Worm (Caenorhabditis elegans) whole organism, L3 larva: ENCODE results near the gene Y48B6A.10.

Experiments used
- R02D3.7 ChIP-seq: fragments of 150-350 bp; optimal IDR thresholded peaks from 2 replicates; lab custom pipeline; 2014; ENCODE audit warnings: missing biosample characterization, missing genetic modification characterization
- ZK546.5 ChIP-seq: sonication (generic microtip); optimal IDR thresholded peaks from 2 replicates; lab custom pipeline; 2017; ENCODE audit warnings: missing biosample characterization, missing genetic modification characterization
- aly-2 ChIP-seq: fragments of 150-350 bp; optimal IDR thresholded peaks from 2 replicates; lab custom pipeline; 2014; ENCODE audit warnings: missing biosample characterization, missing genetic modification characterization
- ama-1 ChIP-seq: fragments of 150-350 bp; optimal IDR thresholded peaks from 2 replicates; lab custom pipeline; 2018
- ceh-16 ChIP-seq: sonication (generic microtip); optimal IDR thresholded peaks from 2 replicates; lab custom pipeline; 2017; ENCODE audit warnings: missing biosample characterization, missing genetic modification characterization
- ceh-28 ChIP-seq: fragments of 150-350 bp; optimal IDR thresholded peaks from 2 replicates; lab custom pipeline; 2014; ENCODE audit warnings: missing biosample characterization, missing genetic modification reagents, missing genetic modification characterization
- ceh-82 ChIP-seq: fragments of 150-350 bp; optimal IDR thresholded peaks from 2 replicates; lab custom pipeline; 2014; ENCODE audit warnings: missing biosample characterization, missing genetic modification characterization
- ceh-9 ChIP-seq: sonication (generic microtip); optimal IDR thresholded peaks from 2 replicates; lab custom pipeline; 2018; ENCODE audit warnings: missing biosample characterization, missing genetic modification characterization
- daf-12 ChIP-seq: fragments of 150-350 bp; optimal IDR thresholded peaks from 2 replicates; lab custom pipeline; 2014; ENCODE audit warnings: missing biosample characterization, missing genetic modification reagents, missing genetic modification characterization
- egl-27 ChIP-seq: sonication (generic microtip); optimal IDR thresholded peaks from 4 replicates; lab custom pipeline; 2017; ENCODE audit warnings: missing biosample characterization, missing genetic modification reagents, missing genetic modification characterization
- egl-5 ChIP-seq: fragments of 150-350 bp; optimal IDR thresholded peaks from 2 replicates; lab custom pipeline; 2017; ENCODE audit warnings: missing biosample characterization, missing genetic modification reagents, missing genetic modification characterization, inconsistent platforms
- elt-1 ChIP-seq: fragments of 150-350 bp; optimal IDR thresholded peaks from 2 replicates; lab custom pipeline; 2014; ENCODE audit warnings: missing biosample characterization, missing genetic modification characterization
- elt-2 ChIP-seq: sonication (generic microtip); optimal IDR thresholded peaks from 2 replicates; lab custom pipeline; 2016; ENCODE audit warnings: missing genetic modification reagents, mild to moderate bottlenecking, missing genetic modification characterization, missing compliant biosample characterization
- elt-3 ChIP-seq, 3 experiments: fragments of 150-350 bp in 1 of 3; sonication (generic microtip) in 2 of 3; optimal IDR thresholded peaks; 2 replicates in 2 of 3; 4 replicates in 1 of 3; lab custom pipeline; 2014 to 2017; ENCODE audit warnings: missing biosample characterization in 3 of 3, missing genetic modification characterization in 3 of 3
- eor-1 ChIP-seq, 2 experiments: fragments of 150-350 bp; optimal IDR thresholded peaks; 2 replicates each; lab custom pipeline; 2014 to 2018; ENCODE audit warnings: missing biosample characterization in 2 of 2, missing genetic modification characterization in 2 of 2
- fkh-10 ChIP-seq: sonication (generic microtip); optimal IDR thresholded peaks from 2 replicates; lab custom pipeline; 2017; ENCODE audit warnings: missing biosample characterization, missing genetic modification reagents, missing genetic modification characterization
- fkh-2 ChIP-seq: fragments of 150-350 bp; optimal IDR thresholded peaks from 2 replicates; lab custom pipeline; 2014; ENCODE audit warnings: missing biosample characterization, missing genetic modification reagents, missing genetic modification characterization
- fos-1 ChIP-seq: fragments of 150-350 bp; optimal IDR thresholded peaks from 2 replicates; lab custom pipeline; 2014; ENCODE audit warnings: missing biosample characterization, missing genetic modification characterization
- hmg-11 ChIP-seq: sonication (generic microtip); optimal IDR thresholded peaks from 2 replicates; lab custom pipeline; 2016; ENCODE audit warnings: missing genetic modification characterization, missing compliant biosample characterization
- jun-1 ChIP-seq: fragments of 150-350 bp; optimal IDR thresholded peaks from 2 replicates; lab custom pipeline; 2014; ENCODE audit warnings: missing biosample characterization, missing genetic modification reagents, missing genetic modification characterization
- lin-15B ChIP-seq: fragments of 150-350 bp; optimal IDR thresholded peaks from 2 replicates; lab custom pipeline; 2014; ENCODE audit warnings: missing biosample characterization, missing genetic modification characterization
- lin-39 ChIP-seq: fragments of 150-350 bp; optimal IDR thresholded peaks from 2 replicates; lab custom pipeline; 2018; ENCODE audit warnings: missing biosample characterization, missing genetic modification reagents, missing genetic modification characterization
- lsy-12 ChIP-seq: sonication (generic microtip); optimal IDR thresholded peaks from 2 replicates; lab custom pipeline; 2016; ENCODE audit warnings: mild to moderate bottlenecking, missing genetic modification characterization, missing compliant biosample characterization
- mdl-1 ChIP-seq: fragments of 150-350 bp; optimal IDR thresholded peaks from 2 replicates; lab custom pipeline; 2014; ENCODE audit warnings: missing biosample characterization, missing genetic modification characterization
- mml-1 ChIP-seq: fragments of 150-350 bp; sonication (generic microtip); optimal IDR thresholded peaks from 3 replicates; lab custom pipeline; 2014; ENCODE audit warnings: missing biosample characterization, missing genetic modification characterization
- nfya-1 ChIP-seq: sonication (generic microtip); optimal IDR thresholded peaks from 2 replicates; lab custom pipeline; 2017; ENCODE audit warnings: missing genetic modification characterization, mild to moderate bottlenecking, missing compliant biosample characterization, antibody characterized with exemption, moderate library complexity; ENCODE audit not compliant: insufficient read depth
- nhr-11 ChIP-seq: fragments of 150-350 bp; optimal IDR thresholded peaks from 2 replicates; lab custom pipeline; 2014; ENCODE audit warnings: missing biosample characterization, missing genetic modification characterization
- nhr-12 ChIP-seq: fragments of 150-350 bp; optimal IDR thresholded peaks from 2 replicates; lab custom pipeline; 2014; ENCODE audit warnings: missing biosample characterization, missing genetic modification characterization
- nhr-23 ChIP-seq: fragments of 150-350 bp; optimal IDR thresholded peaks from 2 replicates; lab custom pipeline; 2014; ENCODE audit warnings: missing biosample characterization, missing genetic modification reagents, missing genetic modification characterization
- nhr-237 ChIP-seq: fragments of 150-350 bp; optimal IDR thresholded peaks from 2 replicates; lab custom pipeline; 2014; ENCODE audit warnings: missing biosample characterization, missing genetic modification characterization
- nhr-25 ChIP-seq: sonication (generic microtip); optimal IDR thresholded peaks from 2 replicates; lab custom pipeline; 2017; ENCODE audit warnings: missing biosample characterization, missing genetic modification characterization
- nhr-28 ChIP-seq: fragments of 150-350 bp; optimal IDR thresholded peaks from 2 replicates; lab custom pipeline; 2014; ENCODE audit warnings: missing biosample characterization, missing genetic modification characterization
- nhr-43 ChIP-seq: sonication (generic microtip); optimal IDR thresholded peaks from 2 replicates; lab custom pipeline; 2016; ENCODE audit warnings: mild to moderate bottlenecking, missing genetic modification characterization, missing compliant biosample characterization; ENCODE audit not compliant: poor library complexity, severe bottlenecking
- nhr-67 ChIP-seq: fragments of 150-350 bp; optimal IDR thresholded peaks from 2 replicates; lab custom pipeline; 2014; ENCODE audit warnings: missing biosample characterization, missing genetic modification characterization
- nhr-76 ChIP-seq: fragments of 150-350 bp; sonication (generic microtip); optimal IDR thresholded peaks from 5 replicates; lab custom pipeline; 2014; ENCODE audit warnings: missing biosample characterization, missing genetic modification characterization
- nhr-77 ChIP-seq: fragments of 150-350 bp; optimal IDR thresholded peaks from 2 replicates; lab custom pipeline; 2014; ENCODE audit warnings: missing biosample characterization, missing genetic modification characterization
- pha-4 ChIP-seq: fragments of 150-350 bp; optimal IDR thresholded peaks from 2 replicates; lab custom pipeline; 2014; ENCODE audit warnings: missing biosample characterization, missing genetic modification reagents, missing genetic modification characterization
- pqm-1 ChIP-seq: fragments of 150-350 bp; optimal IDR thresholded peaks from 2 replicates; lab custom pipeline; 2017; ENCODE audit warnings: missing biosample characterization, missing genetic modification characterization, inconsistent platforms
- sea-2 ChIP-seq: fragments of 150-350 bp; sonication (generic microtip); optimal IDR thresholded peaks from 4 replicates; lab custom pipeline; 2014; ENCODE audit warnings: missing biosample characterization, missing genetic modification reagents, missing genetic modification characterization
- skn-1 ChIP-seq: fragments of 150-350 bp; optimal IDR thresholded peaks from 2 replicates; lab custom pipeline; 2014; ENCODE audit warnings: missing biosample characterization, missing genetic modification characterization
- snpc-4 ChIP-seq: fragments of 150-350 bp; optimal IDR thresholded peaks from 2 replicates; lab custom pipeline; 2014; ENCODE audit warnings: missing biosample characterization, missing genetic modification characterization
- tbx-2 ChIP-seq: sonication (generic microtip); optimal IDR thresholded peaks from 2 replicates; lab custom pipeline; 2016; ENCODE audit warnings: mild to moderate bottlenecking, missing genetic modification characterization, missing compliant biosample characterization
- unc-39 ChIP-seq: sonication (generic microtip); optimal IDR thresholded peaks from 4 replicates; lab custom pipeline; 2017; ENCODE audit warnings: missing biosample characterization, missing genetic modification characterization
- unc-62 ChIP-seq: fragments of 150-350 bp; sonication (generic microtip); optimal IDR thresholded peaks from 4 replicates; lab custom pipeline; 2014; ENCODE audit warnings: missing biosample characterization, missing genetic modification reagents, missing genetic modification characterization
- zag-1 ChIP-seq: fragments of 150-350 bp; optimal IDR thresholded peaks from 2 replicates; lab custom pipeline; 2014; ENCODE audit warnings: missing biosample characterization, missing genetic modification characterization
- ztf-11 ChIP-seq: fragments of 150-350 bp; optimal IDR thresholded peaks from 2 replicates; lab custom pipeline; 2014; ENCODE audit warnings: missing biosample characterization, missing genetic modification characterization
- ztf-4 ChIP-seq: fragments of 150-350 bp; optimal IDR thresholded peaks from 2 replicates; lab custom pipeline; 2014; ENCODE audit warnings: missing biosample characterization, missing genetic modification characterization

The Y48B6A.10 gene

ce11 chrII:14250147-14250965, 36.1 kb downstream of the Y48B6A.10 start, which contains the start of gene hmg-1.1:
Gene hmg-1.1, plus strand, starts transcription at chrII:14250695.
- TF ChIP-seq egl-5 (tag; lab: Kevin White, UChicago) (peak; percentile 0), zag-1 (no peak), daf-12 (tag; lab: Kevin White, UChicago) (no peak), aly-2 (tag; lab: Kevin White, UChicago) (no peak), nhr-28 (tag; lab: Kevin White, UChicago) (no peak), nhr-23 (tag; lab: Kevin White, UChicago) (peak; percentile 66), nhr-76 (tag; lab: Kevin White, UChicago) (no peak), lin-15B (peak; percentile 59), nhr-77 (tag; lab: Kevin White, UChicago) (no peak), nhr-11 (no peak), pqm-1 (tag; lab: Kevin White, UChicago) (peak; percentile 65), tbx-2 (tag; lab: Kevin White, UChicago) (peak; percentile 17), unc-62 (GFP tag; lab: Kevin White, UChicago) (no peak), mml-1 (tag; lab: Kevin White, UChicago) (no peak), ceh-28 (tag; lab: Kevin White, UChicago) (no peak), ztf-4 (tag; lab: Kevin White, UChicago) (no peak), nhr-237 (no peak), nhr-67 (tag; lab: Kevin White, UChicago) (no peak), elt-1 (tag; lab: Kevin White, UChicago) (peak; percentile 18), fkh-2 (tag; lab: Kevin White, UChicago) (no peak), jun-1 (peak; percentile 59), nhr-25 (tag; lab: Kevin White, UChicago) (peak; percentile 60), sea-2 (GFP tag; lab: Kevin White, UChicago) (peak; percentile 40), ztf-11 (no peak), pha-4 (tag; lab: Kevin White, UChicago) (peak; percentile 83), eor-1 (tag; optimal IDR thresholded peaks at IDR 0.05; lab: Kevin White, UChicago) (no peak), fos-1 (tag; lab: Kevin White, UChicago) (no peak), ama-1 (peak; percentile 57), egl-27 (tag; lab: Kevin White, UChicago) (peak; percentile 68), nhr-43 (tag; lab: Kevin White, UChicago) (peak; percentile 22), ceh-9 (tag; lab: Kevin White, UChicago) (no peak), lin-39 (peak; percentile 11), nfya-1 (tag; lab: Kevin White, UChicago) (peak; percentile 85), ZK546.5 (tag; lab: Kevin White, UChicago) (no peak), mdl-1 (tag; lab: Kevin White, UChicago) (no peak), elt-2 (peak; percentile 71), R02D3.7 (peak; percentile 35), skn-1 (peak; percentile 9), nhr-12 (no peak), unc-39 (tag; lab: Kevin White, UChicago) (no peak), ceh-82 (tag; lab: Kevin White, UChicago) (no peak), lsy-12 (peak; percentile 76), snpc-4 (tag; lab: Kevin White, UChicago) (peak; percentile 58), fkh-10 (GFP tag; lab: Kevin White, UChicago) (no peak), elt-3 (tag; optimal IDR thresholded peaks at IDR 0.05; lab: Kevin White, UChicago) (peak in 1 of 3 experiments; percentile 17), ceh-16 (tag; lab: Kevin White, UChicago) (no peak), hmg-11 (tag; lab: Kevin White, UChicago) (peak; percentile 96)
